Worm (Caenorhabditis elegans) whole organism, early embryonic: ENCODE data around the gene H03G16.1.

Experiments
- B0310.2 ChIP-seq: sonication (generic microtip); optimal IDR thresholded peaks from 2 replicates; lab custom pipeline; 2016; ENCODE audit warnings: mild to moderate bottlenecking, missing genetic modification characterization, missing compliant biosample characterization
- F13C5.2 ChIP-seq: sonication (generic microtip); optimal IDR thresholded peaks from 2 replicates; lab custom pipeline; 2017; ENCODE audit warnings: mild to moderate bottlenecking, missing genetic modification characterization, inconsistent platforms, missing compliant biosample characterization
- aly-1 ChIP-seq: sonication (generic microtip); optimal IDR thresholded peaks from 2 replicates; lab custom pipeline; 2016; ENCODE audit warnings: missing genetic modification characterization, missing compliant biosample characterization
- ama-1 ChIP-seq: fragments of 150-350 bp; optimal IDR thresholded peaks from 2 replicates; lab custom pipeline; 2014
- ceh-13 ChIP-seq: fragments of 200-800 bp; sonication (Bioruptor generic); optimal IDR thresholded peaks from 2 replicates; lab custom pipeline; 2018; ENCODE audit warnings: mild to moderate bottlenecking, missing genetic modification characterization, missing compliant biosample characterization
- ceh-36 ChIP-seq: sonication (generic microtip); optimal IDR thresholded peaks from 2 replicates; lab custom pipeline; 2016; ENCODE audit warnings: missing genetic modification characterization, inconsistent platforms, missing compliant biosample characterization
- ets-7 ChIP-seq: sonication (generic microtip); optimal IDR thresholded peaks from 2 replicates; lab custom pipeline; 2016; ENCODE audit warnings: missing genotype, missing genetic modification characterization, missing compliant biosample characterization
- flt-1 ChIP-seq: fragments of 200-800 bp; sonication (Bioruptor generic); IDR thresholded peaks from 2 replicates; pipeline ENCODE4 v1.3.6; 2022; ENCODE audit warnings: missing genetic modification characterization, missing compliant biosample characterization
- hmbx-1 ChIP-seq: sonication (generic microtip); optimal IDR thresholded peaks from 2 replicates; lab custom pipeline; 2016; ENCODE audit warnings: mild to moderate bottlenecking, missing genetic modification characterization, missing compliant biosample characterization
- hmg-4 ChIP-seq: fragments of 200-800 bp; sonication (Bioruptor generic); optimal IDR thresholded peaks from 2 replicates; lab custom pipeline; 2018; ENCODE audit warnings: mild to moderate bottlenecking, missing genetic modification characterization, missing compliant biosample characterization
- hnd-1 ChIP-seq: sonication (generic microtip); optimal IDR thresholded peaks from 2 replicates; lab custom pipeline; 2016; ENCODE audit warnings: missing genetic modification characterization, missing compliant biosample characterization
- pes-1 ChIP-seq: fragments of 200-800 bp; sonication (Bioruptor generic); IDR thresholded peaks from 2 replicates; pipeline ENCODE4 v1.3.6; 2022; ENCODE audit warnings: missing genetic modification reagents, missing genetic modification characterization, missing compliant biosample characterization
- scrt-1 ChIP-seq: fragments of 200-800 bp; sonication (Bioruptor generic); IDR thresholded peaks from 2 replicates; pipeline ENCODE4 v1.3.6; 2022; ENCODE audit warnings: missing genetic modification characterization, missing compliant biosample characterization
- sea-1 ChIP-seq: fragments of 200-800 bp; sonication (Bioruptor generic); conservative IDR thresholded peaks from 2 replicates; pipeline ENCODE4 v1.3.6; 2022; ENCODE audit warnings: missing genetic modification characterization, missing compliant biosample characterization
- tbx-11 ChIP-seq: fragments of 200-800 bp; sonication (Bioruptor generic); IDR thresholded peaks from 2 replicates; pipeline ENCODE4 v1.3.6; 2022; ENCODE audit warnings: missing genetic modification characterization, missing compliant biosample characterization
- tbx-37 ChIP-seq: fragments of 200-800 bp; sonication (Bioruptor generic); conservative IDR thresholded peaks from 2 replicates; pipeline ENCODE4 v1.3.6; 2022; ENCODE audit warnings: missing genetic modification reagents, missing genetic modification characterization, missing compliant biosample characterization
- tra-4 ChIP-seq: sonication (generic microtip); optimal IDR thresholded peaks from 2 replicates; lab custom pipeline; 2017; ENCODE audit warnings: missing genetic modification characterization, missing compliant biosample characterization

The H03G16.1 gene

ce11 chrX:15036287-15036686 is 17.4 kb upstream of the H03G16.1 start:
- TF ChIP-seq scrt-1 (no peak), flt-1 (GFP tag; lab: Robert Waterston, UW) (no peak), sea-1 (GFP tag; lab: Robert Waterston, UW) (no peak), ama-1 (lab: Kevin White, UChicago) (no peak), hmbx-1 (tag; lab: Kevin White, UChicago) (no peak), aly-1 (tag; lab: Kevin White, UChicago) (no peak), hnd-1 (tag; lab: Kevin White, UChicago) (no peak), ceh-13 (GFP tag; lab: Kevin White, UChicago) (no peak), ets-7 (tag; lab: Kevin White, UChicago) (no peak), hmg-4 (GFP tag; lab: Kevin White, UChicago) (no peak), tra-4 (tag; lab: Kevin White, UChicago) (no peak), pes-1 (GFP tag; lab: Robert Waterston, UW) (no peak)

DNA sequence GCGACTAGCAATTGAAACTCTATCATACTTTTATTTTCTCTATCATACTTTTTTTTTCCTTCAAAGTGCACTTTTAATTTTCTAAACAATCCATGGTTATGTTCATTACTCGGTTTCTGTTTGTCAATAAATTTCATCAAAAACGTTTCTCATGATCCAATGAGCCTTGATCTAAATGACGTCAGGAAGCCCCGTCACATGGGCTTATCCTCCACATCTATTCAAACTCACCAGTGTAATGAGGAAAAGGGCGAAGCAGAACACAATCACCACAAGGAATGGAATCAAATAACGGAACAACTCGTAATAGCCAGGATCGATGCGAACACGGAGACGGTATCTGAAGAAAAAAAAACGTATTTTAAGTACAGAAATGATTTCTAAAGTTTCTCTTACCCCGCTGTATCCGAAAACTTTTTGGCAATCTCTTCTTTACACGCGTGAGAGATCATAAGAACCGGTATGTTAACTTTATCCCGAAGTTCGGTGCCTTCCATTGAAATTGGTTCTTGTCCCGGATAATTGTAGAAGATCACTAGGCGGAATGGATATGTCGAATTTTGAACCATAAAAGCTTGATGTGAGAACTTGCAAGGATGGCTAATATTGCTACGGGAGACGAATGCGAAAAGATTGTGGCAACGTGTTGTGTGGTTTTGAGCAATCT is 14.5 kb upstream of the H03G16.1 start:
- no peak for TF ChIP-seq ceh-36
- TF ChIP-seq tra-4 (tag; lab: Kevin White, UChicago), result no peak
- no peak for TF ChIP-seq ama-1 (lab: Kevin White, UChicago)
- TF ChIP-seq pes-1 (GFP tag; lab: Robert Waterston, UW), result no peak
- no peak for TF ChIP-seq hmg-4 (GFP tag; lab: Kevin White, UChicago)
- TF ChIP-seq ets-7 (tag; lab: Kevin White, UChicago), result no peak
- no peak for TF ChIP-seq ceh-13 (GFP tag; lab: Kevin White, UChicago)
- TF ChIP-seq tbx-11 (GFP tag; lab: Robert Waterston, UW), result no peak
- no peak for TF ChIP-seq scrt-1
- no peak for TF ChIP-seq tbx-37 (GFP tag; lab: Robert Waterston, UW)
- TF ChIP-seq B0310.2, result no peak
- TF ChIP-seq hmbx-1 (tag; lab: Kevin White, UChicago), result no peak
- TF ChIP-seq flt-1 (GFP tag; lab: Robert Waterston, UW), result no peak

ce11 chrX:15039696-15040212 is 13.9 kb upstream of the H03G16.1 start:
- TF ChIP-seq ceh-13 (GFP tag; lab: Kevin White, UChicago) (no peak), pes-1 (GFP tag; lab: Robert Waterston, UW) (no peak), F13C5.2 (tag; lab: Kevin White, UChicago) (no peak), ceh-36 (no peak), sea-1 (GFP tag; lab: Robert Waterston, UW) (no peak), ets-7 (tag; lab: Kevin White, UChicago) (no peak), aly-1 (tag; lab: Kevin White, UChicago) (no peak), hnd-1 (tag; lab: Kevin White, UChicago) (no peak)

DNA sequence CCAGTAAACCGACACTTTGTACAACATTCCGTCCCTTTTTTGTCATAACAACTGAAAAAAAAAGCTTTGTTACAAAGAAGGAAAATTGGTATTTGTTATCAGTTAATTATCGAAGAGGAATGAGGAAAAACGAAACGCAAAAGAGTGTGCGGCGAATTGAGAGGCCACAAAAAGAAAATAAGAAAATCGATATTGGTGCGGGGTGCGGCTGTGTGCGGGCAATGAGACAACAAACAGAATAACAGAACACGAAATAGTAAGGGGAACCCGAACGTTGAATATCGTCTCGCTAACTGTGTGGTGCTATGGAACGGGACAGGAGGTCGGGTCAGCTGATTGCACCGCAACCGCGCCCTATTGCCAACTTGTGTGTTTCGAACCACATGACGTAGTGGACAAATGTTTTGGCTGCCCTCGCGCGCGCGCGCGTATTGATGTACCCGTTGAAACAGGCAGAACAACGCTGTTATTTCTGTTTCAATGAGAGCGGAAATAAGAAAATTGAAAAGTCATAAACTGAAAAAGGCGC is 13.1 kb upstream of the H03G16.1 start, which contains the start of gene C18B12.4:
Gene C18B12.4, minus strand, starts transcription at position 51 of the 529 bp plus-strand sequence.
- TF ChIP-seq hmg-4 (GFP tag; lab: Kevin White, UChicago) (peak; percentile 79), scrt-1 (0 out of 2 replicates have a peak, but pooled peaks have one; percentile 30), flt-1 (GFP tag; lab: Robert Waterston, UW) (0 out of 2 replicates have a peak, but pooled peaks have one; percentile 27), aly-1 (tag; lab: Kevin White, UChicago) (no peak), ets-7 (tag; lab: Kevin White, UChicago) (no peak), B0310.2 (no peak), F13C5.2 (tag; lab: Kevin White, UChicago) (peak; percentile 55)

DNA sequence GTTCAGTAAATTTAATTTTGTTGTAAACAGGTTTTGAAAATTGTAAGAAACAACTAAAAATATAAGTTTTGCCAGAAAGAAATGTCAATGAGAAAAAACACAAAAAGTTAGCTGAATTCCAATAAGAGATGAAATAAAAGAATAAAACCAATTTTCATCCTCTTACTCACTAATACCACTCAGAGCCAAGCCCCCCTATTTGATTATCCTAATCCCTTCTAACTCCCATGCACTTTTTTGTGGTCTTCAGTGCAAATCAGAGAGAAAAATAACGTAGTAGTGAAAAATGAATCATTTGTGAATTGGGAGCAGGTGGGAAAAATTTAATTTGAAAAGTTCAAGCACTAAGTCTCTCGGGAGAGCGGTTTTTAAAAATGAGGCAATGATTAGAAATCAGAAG is 12.3 kb upstream of the H03G16.1 start:
- TF ChIP-seq aly-1 (tag; lab: Kevin White, UChicago), result no peak
- TF ChIP-seq ceh-36, result peak; percentile 1
- TF ChIP-seq tra-4 (tag; lab: Kevin White, UChicago), result no peak
- no peak for TF ChIP-seq F13C5.2 (tag; lab: Kevin White, UChicago)
- no peak for TF ChIP-seq pes-1 (GFP tag; lab: Robert Waterston, UW)
- TF ChIP-seq ets-7 (tag; lab: Kevin White, UChicago), result no peak
- TF ChIP-seq flt-1 (GFP tag; lab: Robert Waterston, UW), result no peak

DNA sequence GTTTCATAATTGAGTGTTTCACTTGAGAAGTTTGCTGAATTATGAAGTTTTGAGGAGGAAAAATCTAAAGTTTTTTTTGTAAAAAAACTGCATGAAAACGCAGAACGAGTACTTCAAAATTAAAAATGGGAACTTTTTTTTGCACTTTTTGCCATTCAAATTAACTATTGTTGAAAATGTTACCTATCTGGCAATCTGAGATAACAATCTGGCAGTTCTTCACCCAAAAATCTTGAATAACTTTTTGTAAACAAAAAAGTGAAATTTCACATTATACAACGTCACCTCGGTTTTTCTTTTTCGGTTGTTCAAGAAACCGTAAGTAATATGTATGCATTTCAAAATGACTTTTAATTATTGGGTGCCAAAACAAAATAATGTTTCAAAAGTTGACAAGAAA is 11.1 kb upstream of the H03G16.1 start:
- TF ChIP-seq F13C5.2 (tag; lab: Kevin White, UChicago) (no peak), hmg-4 (GFP tag; lab: Kevin White, UChicago) (no peak), ets-7 (tag; lab: Kevin White, UChicago) (no peak), flt-1 (GFP tag; lab: Robert Waterston, UW) (no peak), hmbx-1 (tag; lab: Kevin White, UChicago) (no peak), ceh-36 (no peak), aly-1 (tag; lab: Kevin White, UChicago) (no peak), pes-1 (GFP tag; lab: Robert Waterston, UW) (no peak), hnd-1 (tag; lab: Kevin White, UChicago) (no peak), ceh-13 (GFP tag; lab: Kevin White, UChicago) (no peak)

- TF ChIP-seq aly-1 (tag; lab: Kevin White, UChicago), result no peak
- no peak for TF ChIP-seq ceh-13 (GFP tag; lab: Kevin White, UChicago)
- TF ChIP-seq B0310.2, result no peak
Measured at ce11 chrX:15045401-15045800, 8.3 kb upstream of the H03G16.1 start.
